Worm (Caenorhabditis elegans) whole organism, mixed stage, embryonic: ENCODE data around the gene ZC13.10.

Source experiments
- ceh-43 ChIP-seq: fragments of 200-800 bp; sonication (Bioruptor generic); optimal IDR thresholded peaks from 2 replicates; lab custom pipeline; 2018; ENCODE audit warnings: mild to moderate bottlenecking, missing genetic modification characterization, moderate library complexity, missing compliant biosample characterization
- cnd-1 ChIP-seq: fragments of 200-800 bp; sonication (Bioruptor generic); optimal IDR thresholded peaks from 2 replicates; lab custom pipeline; 2018; ENCODE audit warnings: mild to moderate bottlenecking, missing genetic modification characterization, missing compliant biosample characterization
- elt-3 ChIP-seq: fragments of 150-350 bp; optimal IDR thresholded peaks from 2 replicates; lab custom pipeline; 2014; ENCODE audit warnings: missing biosample characterization, missing genetic modification characterization
- lin-32 ChIP-seq: fragments of 200-800 bp; sonication (Bioruptor generic); optimal IDR thresholded peaks from 2 replicates; lab custom pipeline; 2018; ENCODE audit warnings: mild to moderate bottlenecking, missing genetic modification characterization, missing compliant biosample characterization
- nhr-2 ChIP-seq: fragments of 150-350 bp; optimal IDR thresholded peaks from 2 replicates; lab custom pipeline; 2014; ENCODE audit warnings: missing biosample characterization, missing genetic modification characterization
- nhr-237 ChIP-seq: fragments of 150-350 bp; optimal IDR thresholded peaks from 2 replicates; lab custom pipeline; 2014; ENCODE audit warnings: missing biosample characterization, missing genetic modification characterization
- nhr-76 ChIP-seq: sonication (generic microtip); optimal IDR thresholded peaks from 2 replicates; lab custom pipeline; 2017; ENCODE audit warnings: missing biosample characterization, missing genetic modification characterization
- sptf-1 ChIP-seq: sonication (generic microtip); optimal IDR thresholded peaks from 2 replicates; lab custom pipeline; 2017; ENCODE audit warnings: mild to moderate bottlenecking, missing genetic modification characterization, moderate library complexity, missing compliant biosample characterization
- unc-120 ChIP-seq: sonication (generic microtip); optimal IDR thresholded peaks from 2 replicates; lab custom pipeline; 2017; ENCODE audit warnings: missing genetic modification characterization, missing compliant biosample characterization; ENCODE audit not compliant: poor library complexity, severe bottlenecking
- unc-62 ChIP-seq: fragments of 150-350 bp; optimal IDR thresholded peaks from 2 replicates; lab custom pipeline; 2014; ENCODE audit warnings: missing biosample characterization, missing genetic modification reagents, missing genetic modification characterization
- ztf-11 ChIP-seq: fragments of 150-350 bp; optimal IDR thresholded peaks from 2 replicates; lab custom pipeline; 2014; ENCODE audit warnings: missing biosample characterization, missing genetic modification characterization

ce11 chrX:936013-936412 lies 33.6 kb upstream of the ZC13.10 start:
- no peak for TF ChIP-seq unc-120 (tag; lab: Kevin White, UChicago)
- TF ChIP-seq nhr-76 (tag; lab: Kevin White, UChicago): no peak
- no peak for TF ChIP-seq unc-62
- TF ChIP-seq ceh-43 (GFP tag; lab: Kevin White, UChicago): no peak
- no peak for TF ChIP-seq sptf-1
- TF ChIP-seq ztf-11 (tag; lab: Kevin White, UChicago): no peak
- TF ChIP-seq elt-3: no peak
- TF ChIP-seq nhr-2: no peak
- TF ChIP-seq cnd-1 (tag; lab: Kevin White, UChicago): no peak
- TF ChIP-seq nhr-237: no peak
- no peak for TF ChIP-seq lin-32 (GFP tag; lab: Kevin White, UChicago)
